Worm (Caenorhabditis elegans) whole organism, young adult: ENCODE data around the gene sdpn-1.

Experiments used
- B0336.3 ChIP-seq: fragments of 200-800 bp; sonication (Bioruptor generic); IDR thresholded peaks from 2 replicates; pipeline ENCODE4 v1.3.6; 2022; ENCODE audit warnings: missing genetic modification characterization, missing compliant biosample characterization
- C17E4.6 ChIP-seq: fragments of 200-800 bp; sonication (Bioruptor generic); IDR thresholded peaks from 2 replicates; pipeline ENCODE4 v1.3.6; 2022; ENCODE audit warnings: missing genetic modification reagents, missing genetic modification characterization, missing compliant biosample characterization
- F23B12.7 ChIP-seq: sonication (generic microtip); optimal IDR thresholded peaks from 2 replicates; lab custom pipeline; 2017; ENCODE audit warnings: missing genetic modification characterization, mild to moderate bottlenecking, missing compliant biosample characterization, antibody characterized with exemption, moderate library complexity; ENCODE audit not compliant: insufficient read depth
- F33H1.4 ChIP-seq: fragments of 200-800 bp; sonication (Bioruptor generic); IDR thresholded peaks from 2 replicates; pipeline ENCODE4 v1.3.6; 2022; ENCODE audit warnings: missing genetic modification reagents, missing genetic modification characterization, missing compliant biosample characterization
- ZK185.1 ChIP-seq: sonication (generic microtip); optimal IDR thresholded peaks from 2 replicates; lab custom pipeline; 2016; ENCODE audit warnings: mild to moderate bottlenecking, missing genetic modification characterization, missing compliant biosample characterization; ENCODE audit not compliant: poor library complexity, severe bottlenecking
- akir-1 ChIP-seq: fragments of 200-800 bp; sonication (Bioruptor generic); optimal IDR thresholded peaks from 2 replicates; lab custom pipeline; 2018; ENCODE audit warnings: mild to moderate bottlenecking, missing genetic modification characterization, moderate library complexity, missing compliant biosample characterization
- aptf-2 ChIP-seq: fragments of 200-800 bp; sonication (Bioruptor generic); conservative IDR thresholded peaks from 2 replicates; pipeline ENCODE4 v1.3.6; 2022; ENCODE audit warnings: missing genetic modification reagents, missing genetic modification characterization, missing compliant biosample characterization
- aptf-3 ChIP-seq: fragments of 200-800 bp; sonication (Bioruptor generic); IDR thresholded peaks from 2 replicates; pipeline ENCODE4 v1.3.6; 2022; ENCODE audit warnings: missing genetic modification characterization, missing compliant biosample characterization
- athp-1 ChIP-seq: sonication (generic microtip); optimal IDR thresholded peaks from 2 replicates; lab custom pipeline; 2017; ENCODE audit warnings: mild to moderate bottlenecking, missing genetic modification characterization, missing compliant biosample characterization
- attf-6 ChIP-seq: fragments of 200-800 bp; sonication (Bioruptor generic); IDR thresholded peaks from 2 replicates; pipeline ENCODE4 v1.3.6; 2022; ENCODE audit warnings: missing genetic modification reagents, missing genetic modification characterization, missing compliant biosample characterization
- bed-1 ChIP-seq: fragments of 200-800 bp; sonication (Bioruptor generic); IDR thresholded peaks from 2 replicates; pipeline ENCODE4 v1.3.6; 2022; ENCODE audit warnings: missing genetic modification reagents, missing genetic modification characterization, missing compliant biosample characterization
- cebp-1 ChIP-seq, 2 experiments: fragments of 200-800 bp in 1 of 2; sonication (Bioruptor generic) in 1 of 2; sonication (generic microtip) in 1 of 2; IDR thresholded peaks in 1 of 2; optimal IDR thresholded peaks in 1 of 2; 2 replicates each; pipeline versions ENCODE4 v1.3.6 to Lab custom; 2017 to 2022; ENCODE audit warnings: missing compliant biosample characterization in 2 of 2, missing genetic modification characterization in 2 of 2, mild to moderate bottlenecking in 1 of 2, missing genetic modification reagents in 1 of 2, moderate library complexity in 1 of 2
- ceh-40 ChIP-seq: fragments of 200-800 bp; sonication (Bioruptor generic); IDR thresholded peaks from 2 replicates; pipeline ENCODE4 v1.3.6; 2022; ENCODE audit warnings: missing genetic modification characterization, missing compliant biosample characterization
- ceh-58 ChIP-seq: fragments of 200-800 bp; sonication (Bioruptor generic); IDR thresholded peaks from 2 replicates; pipeline ENCODE4 v1.3.6; 2022; ENCODE audit warnings: missing genetic modification characterization, missing compliant biosample characterization
- dox-1 ChIP-seq: fragments of 200-800 bp; sonication (Bioruptor generic); IDR thresholded peaks from 2 replicates; pipeline ENCODE4 v1.3.6; 2022; ENCODE audit warnings: missing genetic modification reagents, missing genetic modification characterization, missing compliant biosample characterization
- efl-1 ChIP-seq: fragments of 150-350 bp; optimal IDR thresholded peaks from 2 replicates; lab custom pipeline; 2014; ENCODE audit warnings: missing biosample characterization, missing genetic modification reagents, missing genetic modification characterization
- egl-44 ChIP-seq: fragments of 200-800 bp; sonication (Bioruptor generic); IDR thresholded peaks from 2 replicates; pipeline ENCODE4 v1.3.6; 2022; ENCODE audit warnings: missing genetic modification reagents, missing genetic modification characterization, missing compliant biosample characterization
- fkh-3 ChIP-seq: sonication (generic microtip); optimal IDR thresholded peaks from 2 replicates; lab custom pipeline; 2016; ENCODE audit warnings: mild to moderate bottlenecking, missing genetic modification characterization, missing compliant biosample characterization
- hlh-26 ChIP-seq: fragments of 200-800 bp; sonication (Bioruptor generic); conservative IDR thresholded peaks from 2 replicates; pipeline ENCODE4 v1.3.6; 2022; ENCODE audit warnings: missing genetic modification reagents, missing genetic modification characterization, missing compliant biosample characterization
- hmg-20 ChIP-seq: fragments of 200-800 bp; sonication (Bioruptor generic); IDR thresholded peaks from 2 replicates; pipeline ENCODE4 v1.3.6; 2022; ENCODE audit warnings: missing genetic modification reagents, missing genetic modification characterization, missing compliant biosample characterization
- hrde-1 ChIP-seq: sonication (generic microtip); optimal IDR thresholded peaks from 2 replicates; lab custom pipeline; 2016; ENCODE audit warnings: missing genetic modification characterization, mild to moderate bottlenecking, missing compliant biosample characterization, moderate library complexity, missing genotype, missing genetic modification reagents, borderline replicate concordance
- lin-26 ChIP-seq: fragments of 200-800 bp; sonication (Bioruptor generic); IDR thresholded peaks from 2 replicates; pipeline ENCODE4 v1.3.6; 2022; ENCODE audit warnings: missing genetic modification reagents, missing genetic modification characterization, missing compliant biosample characterization
- lin-35 ChIP-seq, 3 experiments: fragments of 150-350 bp in 2 of 3; sonication (generic microtip) in 1 of 3; optimal IDR thresholded peaks; 2 replicates each; lab custom pipeline; 2014 to 2018; ENCODE audit warnings: missing biosample characterization in 3 of 3, missing genetic modification characterization in 3 of 3, missing genetic modification reagents in 3 of 3
- madf-10 ChIP-seq: sonication (generic microtip); optimal IDR thresholded peaks from 2 replicates; lab custom pipeline; 2016; ENCODE audit warnings: mild to moderate bottlenecking, missing genetic modification characterization, missing compliant biosample characterization
- nfya-2 ChIP-seq: fragments of 200-800 bp; sonication (Bioruptor generic); IDR thresholded peaks from 2 replicates; pipeline ENCODE4 v1.3.6; 2022; ENCODE audit warnings: missing genetic modification reagents, missing genetic modification characterization, missing compliant biosample characterization
- nhr-179 ChIP-seq: sonication (generic microtip); optimal IDR thresholded peaks from 2 replicates; lab custom pipeline; 2016; ENCODE audit warnings: mild to moderate bottlenecking, missing genetic modification characterization, missing compliant biosample characterization
- pha-4 ChIP-seq: fragments of 150-350 bp; sonication (generic microtip); optimal IDR thresholded peaks from 2 replicates; lab custom pipeline; 2014; ENCODE audit warnings: missing biosample characterization, missing genetic modification reagents, missing genetic modification characterization
- rcor-1 ChIP-seq: fragments of 200-800 bp; sonication (Bioruptor generic); IDR thresholded peaks from 2 replicates; pipeline ENCODE4 v1.3.6; 2022; ENCODE audit warnings: missing genetic modification reagents, missing genetic modification characterization, missing compliant biosample characterization
- snpc-1.1 ChIP-seq: sonication (generic microtip); optimal IDR thresholded peaks from 2 replicates; lab custom pipeline; 2017; ENCODE audit warnings: missing genetic modification characterization, mild to moderate bottlenecking, missing compliant biosample characterization, antibody characterized with exemption, moderate library complexity, missing genotype, missing genetic modification reagents; ENCODE audit not compliant: insufficient read depth
- snpc-1.3 ChIP-seq: sonication (generic microtip); optimal IDR thresholded peaks from 2 replicates; lab custom pipeline; 2017; ENCODE audit warnings: missing genetic modification characterization, mild to moderate bottlenecking, missing compliant biosample characterization, antibody characterized with exemption, moderate library complexity, missing genotype, missing genetic modification reagents; ENCODE audit not compliant: insufficient read depth
- snpc-3.4 ChIP-seq: sonication (generic microtip); optimal IDR thresholded peaks from 2 replicates; lab custom pipeline; 2017; ENCODE audit warnings: missing genetic modification characterization, mild to moderate bottlenecking, missing compliant biosample characterization, antibody characterized with exemption, moderate library complexity, missing genotype, missing genetic modification reagents
- tbp1 ChIP-seq: fragments of 200-800 bp; sonication (Bioruptor generic); optimal IDR thresholded peaks from 2 replicates; lab custom pipeline; 2018; ENCODE audit warnings: mild to moderate bottlenecking, missing genetic modification characterization, missing compliant biosample characterization
- tlf-1 ChIP-seq: fragments of 200-800 bp; sonication (Bioruptor generic); optimal IDR thresholded peaks from 2 replicates; lab custom pipeline; 2018; ENCODE audit warnings: mild to moderate bottlenecking, missing genetic modification characterization, missing compliant biosample characterization
- unc-130 ChIP-seq: sonication (generic microtip); optimal IDR thresholded peaks from 2 replicates; lab custom pipeline; 2016; ENCODE audit warnings: missing genetic modification reagents, missing genetic modification characterization, missing compliant biosample characterization
- ztf-22 ChIP-seq: fragments of 200-800 bp; sonication (Bioruptor generic); optimal IDR thresholded peaks from 2 replicates; lab custom pipeline; 2018; ENCODE audit warnings: mild to moderate bottlenecking, missing genetic modification characterization, moderate library complexity, missing compliant biosample characterization

sdpn-1 gene

DNA sequence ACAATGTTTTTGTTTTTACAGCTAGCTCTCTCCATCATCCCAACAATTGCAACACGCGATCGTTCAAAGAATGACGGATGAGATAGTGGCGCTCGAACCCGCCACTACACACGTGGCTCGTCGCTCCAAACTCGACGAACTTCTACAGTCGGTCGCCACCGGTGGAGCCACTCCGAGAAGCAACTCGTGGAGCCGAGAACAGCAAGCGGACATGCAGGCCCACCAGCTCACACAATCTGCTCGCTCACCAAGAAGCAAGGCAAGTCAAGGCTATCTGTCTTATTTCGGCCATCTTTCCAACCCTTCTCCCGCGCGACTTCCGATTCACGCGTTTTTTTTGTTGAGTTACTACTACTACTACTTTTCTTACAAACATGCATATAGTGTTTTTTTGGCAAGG lies 5.6 kb upstream of the sdpn-1 start, which contains the start of the genes F45E1.1 and F45E1.2:
F45E1.1 (plus strand) TSS at position 20 of the 400 bp plus-strand sequence.
F45E1.2 (plus strand) TSS at position 71 of the 400 bp plus-strand sequence.
- TF ChIP-seq athp-1 (tag; lab: Kevin White, UChicago) (no peak), tlf-1 (GFP tag; lab: Kevin White, UChicago) (no peak), ceh-58 (no peak), rcor-1 (GFP tag; lab: Robert Waterston, UW) (no peak), ztf-22 (GFP tag; lab: Kevin White, UChicago) (no peak), nhr-179 (tag; lab: Kevin White, UChicago) (no peak), F33H1.4 (GFP tag; lab: Robert Waterston, UW) (no peak), bed-1 (GFP tag; lab: Robert Waterston, UW) (no peak), ZK185.1 (tag; lab: Kevin White, UChicago) (no peak), dox-1 (GFP tag; lab: Robert Waterston, UW) (no peak), egl-44 (no peak), B0336.3 (GFP tag; lab: Robert Waterston, UW) (no peak), aptf-3 (GFP tag; lab: Robert Waterston, UW) (no peak), unc-130 (no peak)

DNA sequence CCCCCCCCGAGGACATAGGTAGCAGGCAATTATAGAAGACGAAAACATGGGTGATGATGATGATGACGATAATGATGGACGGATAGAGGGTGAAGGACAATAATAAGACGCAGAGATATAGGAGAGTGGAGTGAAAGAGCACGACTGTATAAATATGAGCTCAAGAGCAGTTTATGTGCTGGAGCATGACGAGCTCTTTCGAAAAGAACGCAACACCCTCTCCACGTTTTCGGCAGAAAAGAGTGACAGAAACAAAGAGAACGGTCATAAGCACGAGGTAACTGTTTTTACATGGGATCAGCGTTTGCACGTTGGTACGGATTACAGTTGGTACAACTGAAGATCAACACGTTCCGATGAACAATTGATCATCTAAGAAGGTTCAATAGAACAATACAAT lies 913 bp upstream of the sdpn-1 start:
- TF ChIP-seq lin-26: 0 out of 2 replicates have a peak, but pooled peaks have one; percentile 12
- TF ChIP-seq madf-10 (tag; lab: Kevin White, UChicago): no peak

DNA sequence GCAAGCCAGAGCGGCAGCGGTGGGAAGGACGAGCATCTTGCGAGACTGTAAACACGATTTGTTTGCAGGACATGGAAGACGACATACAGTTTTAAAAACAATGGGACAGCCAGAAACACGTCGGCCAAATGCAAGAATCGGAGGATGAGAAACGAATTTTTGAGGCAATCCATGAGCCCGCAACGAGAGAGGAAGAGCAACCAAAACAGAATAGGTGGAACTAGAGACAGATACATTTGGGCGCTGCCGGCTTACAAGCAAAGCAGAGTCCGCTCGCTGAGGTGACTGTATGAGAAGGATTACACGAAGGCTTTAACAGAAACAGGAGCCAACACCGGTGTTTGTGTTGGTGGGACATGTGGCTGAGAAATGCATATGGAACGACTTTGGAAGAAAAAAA lies 3.5 kb downstream of the sdpn-1 start:
- no peak for TF ChIP-seq aptf-2 (GFP tag; lab: Robert Waterston, UW)

DNA sequence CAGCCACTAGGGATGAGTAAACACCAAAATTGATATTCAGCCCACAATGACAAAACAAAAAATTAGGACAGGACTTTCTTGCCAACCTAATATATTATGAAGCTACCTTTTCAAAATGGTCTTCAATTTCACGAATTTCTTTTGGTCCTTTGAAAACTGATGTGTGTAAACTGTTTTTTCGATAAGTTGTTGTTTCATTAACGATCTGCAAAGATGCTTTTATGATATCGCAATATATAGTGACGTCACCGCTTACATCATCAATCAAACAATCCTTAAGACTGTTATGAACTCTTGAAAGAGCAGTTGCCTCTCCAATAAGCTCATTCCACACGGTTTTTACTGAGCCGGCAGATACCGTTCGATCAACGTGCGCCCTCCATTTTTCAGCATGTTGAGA lies 5.9 kb downstream of the sdpn-1 start:
- TF ChIP-seq lin-35 (GFP tag; optimal IDR thresholded peaks at IDR 0.05; lab: Kevin White, UChicago) (no peak), snpc-1.1 (tag; lab: Kevin White, UChicago) (no peak), attf-6 (GFP tag; lab: Robert Waterston, UW) (no peak), snpc-1.3 (no peak), pha-4 (tag; lab: Kevin White, UChicago) (no peak), cebp-1 (GFP tag; IDR thresholded peaks at IDR 0.05; lab: Robert Waterston, UW) (no peak), cebp-1 (tag; optimal IDR thresholded peaks at IDR 0.05; lab: Kevin White, UChicago) (no peak), efl-1 (GFP tag; lab: Kevin White, UChicago) (no peak), F23B12.7 (tag; lab: Kevin White, UChicago) (no peak), hrde-1 (tag; lab: Kevin White, UChicago) (no peak), athp-1 (tag; lab: Kevin White, UChicago) (no peak), snpc-3.4 (tag; lab: Kevin White, UChicago) (no peak), akir-1 (GFP tag; lab: Kevin White, UChicago) (no peak), ceh-40 (GFP tag; lab: Robert Waterston, UW) (no peak), nfya-2 (GFP tag; lab: Robert Waterston, UW) (no peak), C17E4.6 (GFP tag; lab: Robert Waterston, UW) (no peak), hlh-26 (GFP tag; lab: Robert Waterston, UW) (no peak), nhr-179 (tag; lab: Kevin White, UChicago) (no peak), tbp1 (GFP tag; lab: Kevin White, UChicago) (no peak), fkh-3 (tag; lab: Kevin White, UChicago) (no peak), hmg-20 (GFP tag; lab: Robert Waterston, UW) (no peak)
- TF ChIP-seq, all 124 proteins: peak for 0
